Worm (Caenorhabditis elegans) whole organism, midembryonic: Measurements from ENCODE around the gene ugt-35.

Source experiments
- T22C8.4 ChIP-seq: fragments of 200-800 bp; sonication (Bioruptor generic); IDR thresholded peaks from 2 replicates; pipeline ENCODE4 v1.3.6; 2022; ENCODE audit warnings: missing genetic modification characterization, missing compliant biosample characterization
- cog-1 ChIP-seq: sonication (generic microtip); optimal IDR thresholded peaks from 2 replicates; lab custom pipeline; 2016; ENCODE audit warnings: missing genetic modification characterization, missing compliant biosample characterization
- flt-1 ChIP-seq: fragments of 200-800 bp; sonication (Bioruptor generic); IDR thresholded peaks from 2 replicates; pipeline ENCODE4 v1.3.6; 2022; ENCODE audit warnings: missing genetic modification characterization, missing compliant biosample characterization
- klf-2 ChIP-seq: fragments of 200-800 bp; sonication (Bioruptor generic); conservative IDR thresholded peaks from 2 replicates; pipeline ENCODE4 v1.3.6; 2022; ENCODE audit warnings: missing genetic modification reagents, missing genetic modification characterization, missing compliant biosample characterization
- ref-1 ChIP-seq: fragments of 200-800 bp; sonication (Bioruptor generic); conservative IDR thresholded peaks from 2 replicates; pipeline ENCODE4 v1.3.6; 2022; ENCODE audit warnings: missing genetic modification reagents, missing genetic modification characterization, missing compliant biosample characterization
- tab-1 ChIP-seq: fragments of 200-800 bp; sonication (Bioruptor generic); IDR thresholded peaks from 2 replicates; pipeline ENCODE4 v1.3.6; 2022; ENCODE audit warnings: missing genetic modification characterization, missing compliant biosample characterization
- ztf-23 ChIP-seq: fragments of 200-800 bp; sonication (Bioruptor generic); IDR thresholded peaks from 2 replicates; pipeline ENCODE4 v1.3.6; 2022; ENCODE audit warnings: missing genetic modification reagents, missing genetic modification characterization, missing compliant biosample characterization
- ztf-29 ChIP-seq: fragments of 200-800 bp; sonication (Bioruptor generic); IDR thresholded peaks from 2 replicates; pipeline ENCODE4 v1.3.6; 2022; ENCODE audit warnings: missing genetic modification reagents, missing genetic modification characterization, missing compliant biosample characterization

- TF ChIP-seq ref-1 (GFP tag; lab: Robert Waterston, UW) (no peak), klf-2 (GFP tag; lab: Robert Waterston, UW) (no peak), ztf-29 (no peak), flt-1 (no peak), cog-1 (tag; lab: Kevin White, UChicago) (no peak), tab-1 (GFP tag; lab: Robert Waterston, UW) (no peak), T22C8.4 (no peak), ztf-23 (GFP tag; lab: Robert Waterston, UW) (no peak)
Observed at ce11 chrV:10602051-10602937, 51.8 kb downstream of the ugt-35 start, which contains the start of gene H27A22.1.
